Fruit fly (Drosophila melanogaster): Measurements from ENCODE around the gene Roc1b.

- TF ChIP-seq pan (optimal IDR thresholded peaks at IDR 0.05) (no peak), usp (GFP tag; optimal IDR thresholded peaks at IDR 0.05) (no peak), Dll (optimal IDR thresholded peaks at IDR 0.05) (no peak), psq (optimal IDR thresholded peaks at IDR 0.05) (no peak), CG8478 (optimal IDR thresholded peaks at IDR 0.05) (no peak)
These were observed 46.2 kb upstream of the Roc1b start for dm6 chr3L:311607-312006.

Data from whole organism.